Worm (Caenorhabditis elegans): ENCODE data around the gene cpi-1.
A peak's percentile ranks its signal among the peaks of the same experiment; 100 is the strongest.

- TF ChIP-seq sem-2 (GFP tag; optimal IDR thresholded peaks at IDR 0.05) (no peak), unc-39 (tag; optimal IDR thresholded peaks at IDR 0.05) (no peak), nhr-12 (tag; optimal IDR thresholded peaks at IDR 0.05) (no peak), ceh-83 (GFP tag; optimal IDR thresholded peaks at IDR 0.05) (no peak), elt-1 (tag; optimal IDR thresholded peaks at IDR 0.05; ENCODE audit: borderline replicate concordance, insufficient read depth) (no peak), unc-62 (GFP tag; optimal IDR thresholded peaks at IDR 0.05) (peak; percentile 41), nhr-237 (tag; optimal IDR thresholded peaks at IDR 0.05) (no peak), zip-8 (tag; optimal IDR thresholded peaks at IDR 0.05) (no peak), snpc-4 (tag; optimal IDR thresholded peaks at IDR 0.05) (no peak), pha-4 (tag; optimal IDR thresholded peaks at IDR 0.05) (no peak)
These were observed 47.2 kb upstream of the cpi-1 start for ce11 chrIV:6140700-6141099.
